Fruit fly (Drosophila melanogaster) whole organism, adult: ENCODE results near the gene MP1.

Experiments
- CG11617 ChIP-seq: fragments of 200-800 bp; sonication (Bioruptor generic); optimal IDR thresholded peaks from 2 replicates; lab custom pipeline; 2017; ENCODE audit warnings: mild to moderate bottlenecking, missing biosample characterization, missing genetic modification reagents, missing genetic modification characterization
- CG12768 ChIP-seq: fragments of 200-800 bp; sonication (Bioruptor generic); optimal IDR thresholded peaks from 2 replicates; lab custom pipeline; 2017; ENCODE audit warnings: missing biosample characterization, missing genetic modification characterization, mild to moderate bottlenecking, moderate library complexity, missing genetic modification reagents
- CG14711 ChIP-seq: fragments of 200-800 bp; sonication (Bioruptor generic); optimal IDR thresholded peaks from 2 replicates; lab custom pipeline; 2018; ENCODE audit warnings: missing biosample characterization, mild to moderate bottlenecking, missing genetic modification characterization, moderate library complexity
- CG1620 ChIP-seq: fragments of 200-800 bp; sonication (Bioruptor generic); optimal IDR thresholded peaks from 2 replicates; lab custom pipeline; 2016; ENCODE audit warnings: missing biosample characterization, missing genetic modification characterization
- CG33017 ChIP-seq: fragments of 200-800 bp; sonication (Bioruptor generic); optimal IDR thresholded peaks from 2 replicates; lab custom pipeline; 2018; ENCODE audit warnings: missing biosample characterization, mild to moderate bottlenecking, missing genetic modification characterization, moderate library complexity
- CG5204 ChIP-seq: fragments of 200-800 bp; sonication (Bioruptor generic); optimal IDR thresholded peaks from 2 replicates; lab custom pipeline; 2016; ENCODE audit warnings: missing biosample characterization, missing genetic modification characterization
- CG7045 ChIP-seq: fragments of 200-800 bp; sonication (Bioruptor generic); optimal IDR thresholded peaks from 2 replicates; lab custom pipeline; 2017; ENCODE audit warnings: missing biosample characterization, mild to moderate bottlenecking, missing genetic modification characterization
- CG7101 ChIP-seq: fragments of 200-800 bp; sonication (Bioruptor generic); optimal IDR thresholded peaks from 2 replicates; lab custom pipeline; 2018; ENCODE audit warnings: missing biosample characterization, mild to moderate bottlenecking, missing genetic modification characterization, moderate library complexity
- Clk ChIP-seq: fragments of 200-800 bp; sonication (Bioruptor generic); optimal IDR thresholded peaks from 2 replicates; lab custom pipeline; 2017; ENCODE audit warnings: missing biosample characterization, missing genetic modification characterization
- Crg-1 ChIP-seq: fragments of 200-800 bp; sonication (Bioruptor generic); optimal IDR thresholded peaks from 2 replicates; lab custom pipeline; 2016; ENCODE audit warnings: missing biosample characterization, missing genetic modification characterization
- Hr96 ChIP-seq: fragments of 200-800 bp; sonication (Bioruptor generic); optimal IDR thresholded peaks from 2 replicates; lab custom pipeline; 2016; ENCODE audit warnings: missing biosample characterization, missing genetic modification characterization
- Mnt ChIP-seq: fragments of 200-800 bp; sonication (Bioruptor generic); optimal IDR thresholded peaks from 2 replicates; lab custom pipeline; 2016; ENCODE audit warnings: missing biosample characterization, mild to moderate bottlenecking, missing genetic modification characterization
- bab1 ChIP-seq: fragments of 200-800 bp; sonication (Bioruptor generic); optimal IDR thresholded peaks from 3 replicates; lab custom pipeline; 2019; ENCODE audit warnings: missing biosample characterization, mild to moderate bottlenecking, missing genetic modification characterization, moderate library complexity
- cic ChIP-seq: fragments of 200-800 bp; sonication (Bioruptor generic); optimal IDR thresholded peaks from 2 replicates; lab custom pipeline; 2017; ENCODE audit warnings: missing biosample characterization, mild to moderate bottlenecking, missing genetic modification characterization, moderate library complexity
- cnc ChIP-seq, 2 experiments: fragments of >200 bp; optimal IDR thresholded peaks; 2 replicates each; lab custom pipeline; 2017
- kay ChIP-seq: fragments of 200-800 bp; sonication (Bioruptor generic); peaks from one replicate; lab custom pipeline; 2016; ENCODE audit warnings: missing biosample characterization, missing genetic modification characterization, borderline replicate concordance
- ovo ChIP-seq: fragments of 200-800 bp; sonication (Bioruptor generic); optimal IDR thresholded peaks from 2 replicates; lab custom pipeline; 2016; ENCODE audit warnings: missing biosample characterization, missing genetic modification characterization
- pad ChIP-seq: fragments of 200-800 bp; sonication (Bioruptor generic); optimal IDR thresholded peaks from 3 replicates; lab custom pipeline; 2017; ENCODE audit warnings: missing biosample characterization, missing genetic modification characterization, mild to moderate bottlenecking, moderate library complexity, missing genetic modification reagents
- tj ChIP-seq: fragments of 200-800 bp; sonication (Bioruptor generic); optimal IDR thresholded peaks from 3 replicates; lab custom pipeline; 2017; ENCODE audit warnings: missing biosample characterization, mild to moderate bottlenecking, missing genetic modification characterization, moderate library complexity
- toe ChIP-seq: fragments of 200-800 bp; sonication (Bioruptor generic); optimal IDR thresholded peaks from 2 replicates; lab custom pipeline; 2016; ENCODE audit warnings: missing biosample characterization, missing genetic modification characterization

The MP1 gene

dm6 chr3R:4291289-4291688, 16.4 kb upstream of the MP1 start:
- TF ChIP-seq cic (GFP tag; lab: Kevin White, UChicago) (peak; percentile 3), kay (no peak)

DNA sequence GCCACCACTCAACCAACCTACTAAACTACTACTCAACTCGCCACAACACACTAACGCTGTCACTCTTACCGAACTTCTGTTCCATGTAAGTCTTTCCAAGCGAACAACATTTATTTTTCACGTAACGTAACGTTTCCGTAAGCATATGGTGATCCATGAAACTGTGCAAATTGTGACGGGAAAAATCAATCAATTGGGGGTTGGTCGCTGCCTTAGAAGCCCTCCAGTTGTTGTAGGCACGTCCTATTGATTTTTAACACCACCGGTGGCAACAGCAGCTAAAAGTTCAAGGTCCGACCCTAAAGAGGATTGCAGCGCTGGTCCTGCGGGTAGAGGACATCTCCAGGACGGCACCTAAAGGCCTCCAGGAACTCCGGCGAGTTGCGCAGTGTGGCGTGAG, 15.5 kb upstream of the MP1 start:
- TF ChIP-seq toe (GFP tag; lab: Kevin White, UChicago) (no peak), CG12768 (GFP tag; lab: Kevin White, UChicago) (no peak), CG14711 (tag; lab: Kevin White, UChicago) (no peak), Hr96 (GFP tag; lab: Kevin White, UChicago) (no peak), Clk (no peak), CG1620 (GFP tag; lab: Kevin White, UChicago) (no peak)

DNA sequence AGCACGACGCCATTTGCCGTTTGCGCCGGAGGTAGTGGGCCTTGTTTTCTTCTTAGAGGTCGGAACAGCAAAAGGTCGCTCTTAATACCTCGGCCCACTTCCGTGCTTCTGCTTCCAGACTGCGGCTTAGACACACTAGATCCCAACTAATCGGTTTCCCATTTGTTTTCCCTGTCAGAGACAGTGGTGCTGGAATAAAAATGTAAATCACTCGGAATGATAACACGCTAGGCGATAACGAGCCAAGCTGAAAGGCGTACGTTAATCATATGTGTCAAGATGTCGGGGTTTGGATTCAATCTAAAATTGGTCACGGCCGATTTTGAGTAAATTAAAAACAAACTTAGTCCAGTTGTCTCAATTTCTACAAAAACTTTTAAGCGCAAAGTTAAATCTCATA, 13.0 kb upstream of the MP1 start, which contains the start of gene Nepl11:
Gene Nepl11, minus strand, starts transcription at position 152 of the 400 bp plus-strand sequence.
- TF ChIP-seq bab1 (no peak), Clk (no peak), CG7101 (tag; lab: Kevin White, UChicago) (no peak), tj (GFP tag; lab: Kevin White, UChicago) (no peak), Mnt (GFP tag; lab: Kevin White, UChicago) (no peak), CG12768 (GFP tag; lab: Kevin White, UChicago) (no peak), kay (no peak), pad (GFP tag; lab: Kevin White, UChicago) (no peak), Hr96 (GFP tag; lab: Kevin White, UChicago) (no peak), CG5204 (no peak), cic (GFP tag; lab: Kevin White, UChicago) (no peak), CG1620 (GFP tag; lab: Kevin White, UChicago) (no peak), CG7045 (GFP tag; lab: Kevin White, UChicago) (no peak), CG14711 (tag; lab: Kevin White, UChicago) (no peak), cnc (optimal IDR thresholded peaks at IDR 0.05; lab: Kevin White, UChicago) (no peak)

DNA sequence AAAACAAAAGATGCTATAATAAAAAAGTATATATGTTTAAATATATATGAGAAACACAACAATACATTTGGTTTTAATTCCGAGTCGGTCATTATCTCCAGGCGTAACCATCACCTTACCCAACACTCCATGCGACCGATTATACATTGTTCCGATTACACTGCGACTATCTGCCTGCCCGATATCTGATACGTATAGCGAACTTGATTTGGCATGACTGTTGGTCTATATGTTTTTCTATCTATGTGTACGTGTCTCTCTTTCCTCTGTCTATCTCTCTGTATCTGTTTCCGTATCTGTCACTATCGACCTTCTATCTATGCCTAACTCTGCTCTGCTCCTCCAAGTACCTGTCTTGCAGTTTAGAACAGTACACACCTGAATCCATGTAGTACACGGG, 6.2 kb upstream of the MP1 start:
- TF ChIP-seq kay (no peak), CG14711 (tag; lab: Kevin White, UChicago) (no peak), CG11617 (GFP tag; lab: Kevin White, UChicago) (no peak), Crg-1 (GFP tag; lab: Kevin White, UChicago) (no peak), cic (GFP tag; lab: Kevin White, UChicago) (no peak), CG7045 (GFP tag; lab: Kevin White, UChicago) (no peak), Mnt (GFP tag; lab: Kevin White, UChicago) (no peak), CG33017 (tag; lab: Kevin White, UChicago) (no peak), Hr96 (GFP tag; lab: Kevin White, UChicago) (no peak), CG12768 (GFP tag; lab: Kevin White, UChicago) (no peak), ovo (GFP tag; lab: Kevin White, UChicago) (no peak), bab1 (no peak)

DNA sequence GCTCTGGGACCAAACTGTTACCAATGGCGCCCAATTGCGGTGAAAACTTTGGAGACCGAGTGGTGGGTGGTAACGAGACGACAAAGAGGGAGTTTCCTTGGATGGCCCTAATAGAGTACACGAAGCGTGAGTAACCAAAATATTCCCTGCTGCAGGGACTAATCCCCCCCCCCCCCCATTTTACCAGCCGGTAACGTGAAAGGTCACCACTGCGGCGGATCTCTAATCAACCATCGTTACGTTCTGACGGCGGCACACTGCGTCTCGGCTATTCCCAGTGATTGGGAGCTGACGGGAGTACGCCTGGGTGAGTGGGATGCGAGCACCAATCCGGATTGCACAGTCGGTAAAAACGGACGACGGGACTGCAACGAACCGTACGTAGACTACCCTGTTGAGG, 1.0 kb downstream of the MP1 start:
- TF ChIP-seq CG7045 (GFP tag; lab: Kevin White, UChicago) (no peak), Mnt (GFP tag; lab: Kevin White, UChicago) (no peak), ovo (GFP tag; lab: Kevin White, UChicago) (no peak), cic (GFP tag; lab: Kevin White, UChicago) (no peak), kay (no peak), CG1620 (GFP tag; lab: Kevin White, UChicago) (no peak), tj (GFP tag; lab: Kevin White, UChicago) (no peak), cnc (optimal IDR thresholded peaks at IDR 0.05; lab: Kevin White, UChicago) (no peak), CG11617 (GFP tag; lab: Kevin White, UChicago) (no peak), CG5204 (no peak), CG12768 (GFP tag; lab: Kevin White, UChicago) (no peak), CG33017 (tag; lab: Kevin White, UChicago) (no peak)

dm6 chr3R:4310683-4311066, 3.0 kb downstream of the MP1 start, which contains the start of gene Vps24:
TSS of gene Vps24 (minus strand) at chr3R:4310947.
- TF ChIP-seq Clk (no peak), CG11617 (GFP tag; lab: Kevin White, UChicago) (no peak), kay (peak; percentile 96), bab1 (peak; percentile 46), CG7045 (GFP tag; lab: Kevin White, UChicago) (no peak), CG5204 (no peak)

- TF ChIP-seq pad (GFP tag; lab: Kevin White, UChicago) (peak; percentile 11), CG7101 (tag; lab: Kevin White, UChicago) (peak; percentile 65), Crg-1 (GFP tag; lab: Kevin White, UChicago) (no peak), tj (GFP tag; lab: Kevin White, UChicago) (peak; percentile 42), CG11617 (GFP tag; lab: Kevin White, UChicago) (peak; percentile 59), Mnt (GFP tag; lab: Kevin White, UChicago) (peak; percentile 52), CG33017 (tag; lab: Kevin White, UChicago) (peak; percentile 57), kay (peak; percentile 70), CG14711 (tag; lab: Kevin White, UChicago) (peak; percentile 72), CG1620 (GFP tag; lab: Kevin White, UChicago) (peak; percentile 19), CG5204 (no peak), CG7045 (GFP tag; lab: Kevin White, UChicago) (peak; percentile 32), toe (GFP tag; lab: Kevin White, UChicago) (no peak), bab1 (peak; percentile 39), cnc (optimal IDR thresholded peaks at IDR 0.05; lab: Kevin White, UChicago) (no peak)
Measured at dm6 chr3R:4311067-4311723, 3.5 kb downstream of the MP1 start, which contains the start of gene Suv3. TSS of gene Suv3 (plus strand) at chr3R:4311555.
